Worm (Caenorhabditis elegans) whole organism, L2 larva: ENCODE data around the gene srt-69.

Source experiments
- C34F6.9 ChIP-seq: fragments of 150-350 bp; optimal IDR thresholded peaks from 2 replicates; lab custom pipeline; 2014; ENCODE audit warnings: missing biosample characterization, missing genetic modification characterization
- F13H6.1 ChIP-seq: sonication (generic microtip); optimal IDR thresholded peaks from 2 replicates; lab custom pipeline; 2016; ENCODE audit warnings: missing genetic modification characterization, missing compliant biosample characterization
- R02D3.7 ChIP-seq: fragments of 150-350 bp; optimal IDR thresholded peaks from 2 replicates; lab custom pipeline; 2014; ENCODE audit warnings: missing biosample characterization, missing genetic modification characterization
- Y55F3AM.14 ChIP-seq: fragments of 200-800 bp; sonication (Bioruptor generic); optimal IDR thresholded peaks from 2 replicates; lab custom pipeline; 2018; ENCODE audit warnings: mild to moderate bottlenecking, missing genetic modification characterization, missing compliant biosample characterization
- ZK546.5 ChIP-seq: sonication (generic microtip); optimal IDR thresholded peaks from 2 replicates; lab custom pipeline; 2017; ENCODE audit warnings: missing biosample characterization, missing genetic modification characterization
- alr-1 ChIP-seq: fragments of 150-350 bp; optimal IDR thresholded peaks from 2 replicates; lab custom pipeline; 2014; ENCODE audit warnings: missing biosample characterization, missing genetic modification characterization
- aly-2 ChIP-seq: fragments of 150-350 bp; optimal IDR thresholded peaks from 2 replicates; lab custom pipeline; 2014; ENCODE audit warnings: missing biosample characterization, missing genetic modification characterization
- ama-1 ChIP-seq: fragments of 150-350 bp; optimal IDR thresholded peaks from 2 replicates; lab custom pipeline; 2018; ENCODE audit warnings: inconsistent platforms
- blmp-1 ChIP-seq: sonication (generic microtip); optimal IDR thresholded peaks from 2 replicates; lab custom pipeline; 2017; ENCODE audit warnings: missing genetic modification characterization, mild to moderate bottlenecking, missing compliant biosample characterization, antibody characterized with exemption, moderate library complexity; ENCODE audit not compliant: insufficient read depth
- ceh-16 ChIP-seq: fragments of 150-350 bp; optimal IDR thresholded peaks from 2 replicates; lab custom pipeline; 2014; ENCODE audit warnings: missing biosample characterization, missing genetic modification characterization
- ceh-82 ChIP-seq: fragments of 150-350 bp; optimal IDR thresholded peaks from 2 replicates; lab custom pipeline; 2014; ENCODE audit warnings: missing biosample characterization, missing genetic modification characterization
- dmd-4 ChIP-seq: sonication (generic microtip); optimal IDR thresholded peaks from 2 replicates; lab custom pipeline; 2017; ENCODE audit warnings: missing biosample characterization, missing genetic modification characterization
- egl-27 ChIP-seq: sonication (generic microtip); optimal IDR thresholded peaks from 3 replicates; lab custom pipeline; 2017; ENCODE audit warnings: missing biosample characterization, missing genetic modification reagents, missing genetic modification characterization
- elt-1 ChIP-seq: fragments of 150-350 bp; optimal IDR thresholded peaks from 2 replicates; lab custom pipeline; 2014; ENCODE audit warnings: missing biosample characterization, missing genetic modification characterization
- fos-1 ChIP-seq: fragments of 150-350 bp; optimal IDR thresholded peaks from 2 replicates; lab custom pipeline; 2014; ENCODE audit warnings: missing biosample characterization, missing genetic modification characterization
- gmeb-1 ChIP-seq: fragments of 150-350 bp; optimal IDR thresholded peaks from 2 replicates; lab custom pipeline; 2014; ENCODE audit warnings: missing biosample characterization, missing genetic modification characterization
- lin-11 ChIP-seq: fragments of 150-350 bp; sonication (generic microtip); optimal IDR thresholded peaks from 2 replicates; lab custom pipeline; 2014; ENCODE audit warnings: missing biosample characterization, missing genetic modification characterization, inconsistent platforms, mixed read lengths
- lin-13 ChIP-seq: fragments of 150-350 bp; optimal IDR thresholded peaks from 2 replicates; lab custom pipeline; 2014; ENCODE audit warnings: missing biosample characterization, missing genetic modification reagents, missing genetic modification characterization
- lin-39 ChIP-seq: fragments of 150-350 bp; optimal IDR thresholded peaks from 2 replicates; lab custom pipeline; 2014; ENCODE audit warnings: missing biosample characterization, missing genetic modification reagents, missing genetic modification characterization
- lsy-2 ChIP-seq, 2 experiments: fragments of 150-350 bp in 1 of 2; sonication (generic microtip) in 1 of 2; optimal IDR thresholded peaks; 2 replicates each; lab custom pipeline; 2014 to 2017; ENCODE audit warnings: missing biosample characterization in 2 of 2, missing genetic modification characterization in 2 of 2
- mab-5 ChIP-seq: fragments of 150-350 bp; optimal IDR thresholded peaks from 2 replicates; lab custom pipeline; 2014; ENCODE audit warnings: missing biosample characterization, missing genetic modification characterization
- mbf-1 ChIP-seq: sonication (generic microtip); optimal IDR thresholded peaks from 2 replicates; lab custom pipeline; 2017; ENCODE audit warnings: missing biosample characterization, missing genetic modification characterization
- nhr-10 ChIP-seq: sonication (generic microtip); optimal IDR thresholded peaks from 2 replicates; lab custom pipeline; 2017; ENCODE audit warnings: missing biosample characterization, missing genetic modification characterization
- nhr-12 ChIP-seq: fragments of 150-350 bp; optimal IDR thresholded peaks from 2 replicates; lab custom pipeline; 2014; ENCODE audit warnings: missing biosample characterization, missing genetic modification characterization
- nhr-21 ChIP-seq: fragments of 150-350 bp; optimal IDR thresholded peaks from 2 replicates; lab custom pipeline; 2014; ENCODE audit warnings: missing biosample characterization, missing genetic modification characterization
- nhr-23 ChIP-seq: fragments of 150-350 bp; optimal IDR thresholded peaks from 2 replicates; lab custom pipeline; 2014; ENCODE audit warnings: missing biosample characterization, missing genetic modification reagents, missing genetic modification characterization
- skn-1 ChIP-seq: sonication (generic microtip); optimal IDR thresholded peaks from 2 replicates; lab custom pipeline; 2017; ENCODE audit warnings: missing biosample characterization, missing genetic modification characterization
- sma-9 ChIP-seq, 2 experiments: fragments of 150-350 bp in 1 of 2; sonication (generic microtip) in 1 of 2; optimal IDR thresholded peaks; 2 replicates each; lab custom pipeline; 2014 to 2016; ENCODE audit warnings: missing genetic modification characterization in 2 of 2, mild to moderate bottlenecking in 1 of 2, missing biosample characterization in 1 of 2, missing compliant biosample characterization in 1 of 2, missing genetic modification reagents in 1 of 2, moderate library complexity in 1 of 2
- snpc-4 ChIP-seq: fragments of 150-350 bp; optimal IDR thresholded peaks from 2 replicates; lab custom pipeline; 2014; ENCODE audit warnings: missing biosample characterization, missing genetic modification characterization
- unc-39 ChIP-seq: fragments of 150-350 bp; optimal IDR thresholded peaks from 2 replicates; lab custom pipeline; 2014; ENCODE audit warnings: missing biosample characterization, missing genetic modification characterization
- unc-55 ChIP-seq: fragments of 150-350 bp; sonication (generic microtip); optimal IDR thresholded peaks from 3 replicates; lab custom pipeline; 2014; ENCODE audit warnings: missing biosample characterization, missing genetic modification reagents, missing genetic modification characterization
- unc-62 ChIP-seq: fragments of 150-350 bp; optimal IDR thresholded peaks from 2 replicates; lab custom pipeline; 2014; ENCODE audit warnings: missing biosample characterization, missing genetic modification reagents, missing genetic modification characterization
- ztf-1 ChIP-seq: fragments of 200-800 bp; sonication (Bioruptor generic); conservative IDR thresholded peaks from 2 replicates; pipeline ENCODE4 v1.3.6; 2022; ENCODE audit warnings: missing genetic modification characterization, missing compliant biosample characterization
- ztf-11 ChIP-seq: sonication (generic microtip); optimal IDR thresholded peaks from 2 replicates; lab custom pipeline; 2017; ENCODE audit warnings: missing biosample characterization, missing genetic modification characterization
- ztf-4 ChIP-seq: fragments of 150-350 bp; optimal IDR thresholded peaks from 2 replicates; lab custom pipeline; 2014; ENCODE audit warnings: missing biosample characterization, missing genetic modification characterization

Gene srt-69

ce11 chrV:5262999-5263398 lies 2.5 kb downstream of the srt-69 start, which contains the start of gene cest-30:
Gene cest-30, minus strand, starts transcription at chrV:5263099.
- no peak for TF ChIP-seq gmeb-1
- TF ChIP-seq snpc-4, result no peak
- no peak for TF ChIP-seq ztf-1 (GFP tag; lab: Robert Waterston, UW)
- no peak for TF ChIP-seq ztf-4 (tag; lab: Kevin White, UChicago)
- TF ChIP-seq alr-1 (tag; lab: Kevin White, UChicago), result no peak
- TF ChIP-seq aly-2 (tag; lab: Kevin White, UChicago), result no peak
- no peak for TF ChIP-seq ZK546.5 (tag; lab: Kevin White, UChicago)
- TF ChIP-seq unc-62 (GFP tag; lab: Kevin White, UChicago), result no peak
- no peak for TF ChIP-seq nhr-23
- no peak for TF ChIP-seq nhr-10 (tag; lab: Kevin White, UChicago)
- no peak for TF ChIP-seq unc-55
- no peak for TF ChIP-seq C34F6.9 (tag; lab: Kevin White, UChicago)
- no peak for TF ChIP-seq lsy-2 (tag; optimal IDR thresholded peaks at IDR 0.05; lab: Kevin White, UChicago)
- TF ChIP-seq blmp-1 (tag; lab: Kevin White, UChicago), result no peak
- no peak for TF ChIP-seq lin-39 (tag; lab: Kevin White, UChicago)
- no peak for TF ChIP-seq nhr-12
- TF ChIP-seq ama-1 (lab: Kevin White, UChicago), result no peak
- no peak for TF ChIP-seq unc-39 (tag; lab: Kevin White, UChicago)
- no peak for TF ChIP-seq ceh-82
- TF ChIP-seq ceh-16 (tag; lab: Kevin White, UChicago), result no peak

ce11 chrV:5259448-5259847 lies 6.0 kb downstream of the srt-69 start, which contains the start of gene srt-70:
Gene srt-70, minus strand, starts transcription at chrV:5259548.
- TF ChIP-seq alr-1 (tag; lab: Kevin White, UChicago) (no peak), aly-2 (tag; lab: Kevin White, UChicago) (no peak), unc-62 (GFP tag; lab: Kevin White, UChicago) (no peak), C34F6.9 (tag; lab: Kevin White, UChicago) (no peak), snpc-4 (no peak), blmp-1 (tag; lab: Kevin White, UChicago) (no peak), Y55F3AM.14 (GFP tag; lab: Kevin White, UChicago) (no peak), fos-1 (tag; lab: Kevin White, UChicago) (no peak), lin-39 (tag; lab: Kevin White, UChicago) (no peak)

- TF ChIP-seq mab-5 (tag; lab: Kevin White, UChicago) (no peak), alr-1 (tag; lab: Kevin White, UChicago) (no peak), nhr-21 (no peak), sma-9 (GFP tag; optimal IDR thresholded peaks at IDR 0.05; lab: Kevin White, UChicago) (no peak), sma-9 (tag; optimal IDR thresholded peaks at IDR 0.05; lab: Kevin White, UChicago) (no peak), elt-1 (tag; lab: Kevin White, UChicago) (no peak), ZK546.5 (tag; lab: Kevin White, UChicago) (no peak), ceh-82 (no peak), R02D3.7 (tag; lab: Kevin White, UChicago) (no peak)
- TF ChIP-seq, all 48 proteins: peak for 0
Observed at ce11 chrV:5257358-5257757, 8.1 kb downstream of the srt-69 start, which contains the start of gene srt-67. Gene srt-67, minus strand, starts transcription at chrV:5257458.

- TF ChIP-seq egl-27 (tag; lab: Kevin White, UChicago) (no peak), fos-1 (tag; lab: Kevin White, UChicago) (no peak), skn-1 (no peak), nhr-12 (no peak), blmp-1 (tag; lab: Kevin White, UChicago) (no peak), nhr-23 (no peak), nhr-21 (no peak), R02D3.7 (tag; lab: Kevin White, UChicago) (no peak), lin-13 (GFP tag; lab: Kevin White, UChicago) (no peak), dmd-4 (tag; lab: Kevin White, UChicago) (no peak), lin-11 (tag; lab: Kevin White, UChicago) (no peak), ztf-11 (no peak), gmeb-1 (no peak)
Observed at ce11 chrV:5252016-5252415, 13.5 kb downstream of the srt-69 start, which contains the start of gene srt-68. Gene srt-68, minus strand, starts transcription at chrV:5252116.

ce11 chrV:5243036-5243435 lies 22.4 kb downstream of the srt-69 start, which contains the start of gene cest-35.1:
Gene cest-35.1, minus strand, starts transcription at chrV:5243136.
- TF ChIP-seq nhr-23 (no peak), mbf-1 (tag; lab: Kevin White, UChicago) (no peak), fos-1 (tag; lab: Kevin White, UChicago) (no peak), lin-39 (tag; lab: Kevin White, UChicago) (no peak), unc-39 (tag; lab: Kevin White, UChicago) (no peak), F13H6.1 (tag; lab: Kevin White, UChicago) (no peak), mab-5 (tag; lab: Kevin White, UChicago) (no peak), ama-1 (lab: Kevin White, UChicago) (no peak)
